Worm (Caenorhabditis elegans) whole organism, L3 larva: ENCODE data around the gene F01E11.20.

Experiments
- R02D3.7 ChIP-seq: fragments of 150-350 bp; optimal IDR thresholded peaks from 2 replicates; lab custom pipeline; 2014; ENCODE audit warnings: missing biosample characterization, missing genetic modification characterization
- aly-2 ChIP-seq: fragments of 150-350 bp; optimal IDR thresholded peaks from 2 replicates; lab custom pipeline; 2014; ENCODE audit warnings: missing biosample characterization, missing genetic modification characterization
- elt-2 ChIP-seq: sonication (generic microtip); optimal IDR thresholded peaks from 2 replicates; lab custom pipeline; 2016; ENCODE audit warnings: missing genetic modification reagents, mild to moderate bottlenecking, missing genetic modification characterization, missing compliant biosample characterization
- elt-3 ChIP-seq, 3 experiments: fragments of 150-350 bp in 1 of 3; sonication (generic microtip) in 2 of 3; optimal IDR thresholded peaks; 2 replicates in 2 of 3; 4 replicates in 1 of 3; lab custom pipeline; 2014 to 2017; ENCODE audit warnings: missing biosample characterization in 3 of 3, missing genetic modification characterization in 3 of 3
- jun-1 ChIP-seq: fragments of 150-350 bp; optimal IDR thresholded peaks from 2 replicates; lab custom pipeline; 2014; ENCODE audit warnings: missing biosample characterization, missing genetic modification reagents, missing genetic modification characterization
- nhr-11 ChIP-seq: fragments of 150-350 bp; optimal IDR thresholded peaks from 2 replicates; lab custom pipeline; 2014; ENCODE audit warnings: missing biosample characterization, missing genetic modification characterization
- nhr-12 ChIP-seq: fragments of 150-350 bp; optimal IDR thresholded peaks from 2 replicates; lab custom pipeline; 2014; ENCODE audit warnings: missing biosample characterization, missing genetic modification characterization
- zag-1 ChIP-seq: fragments of 150-350 bp; optimal IDR thresholded peaks from 2 replicates; lab custom pipeline; 2014; ENCODE audit warnings: missing biosample characterization, missing genetic modification characterization

- TF ChIP-seq R02D3.7 (tag; lab: Kevin White, UChicago) (no peak), zag-1 (tag; lab: Kevin White, UChicago) (no peak), jun-1 (tag; lab: Kevin White, UChicago) (no peak), nhr-12 (tag; lab: Kevin White, UChicago) (no peak), elt-3 (tag; optimal IDR thresholded peaks at IDR 0.05; lab: Kevin White, UChicago) (no peak), nhr-11 (tag; lab: Kevin White, UChicago) (no peak), aly-2 (tag; lab: Kevin White, UChicago) (no peak), elt-2 (no peak)
Observed at ce11 chrX:7033716-7034270, 37.4 kb upstream of the F01E11.20 start.
